Worm (Caenorhabditis elegans) whole organism, L1 larva: Measurements from ENCODE around the gene K09A9.6.

Experiments
- C34B4.2 ChIP-seq: sonication (generic microtip); optimal IDR thresholded peaks from 2 replicates; lab custom pipeline; 2017; ENCODE audit warnings: mild to moderate bottlenecking, missing genetic modification characterization, missing compliant biosample characterization
- ama-1 ChIP-seq: fragments of 150-350 bp; optimal IDR thresholded peaks from 2 replicates; lab custom pipeline; 2014
- fos-1 ChIP-seq: fragments of 150-350 bp; optimal IDR thresholded peaks from 2 replicates; lab custom pipeline; 2014; ENCODE audit warnings: missing biosample characterization, missing genetic modification characterization
- lin-13 ChIP-seq: fragments of 150-350 bp; optimal IDR thresholded peaks from 2 replicates; lab custom pipeline; 2014; ENCODE audit warnings: missing biosample characterization, missing genetic modification reagents, missing genetic modification characterization
- lin-39 ChIP-seq: fragments of 150-350 bp; optimal IDR thresholded peaks from 2 replicates; lab custom pipeline; 2014; ENCODE audit warnings: missing biosample characterization, missing genetic modification reagents, missing genetic modification characterization
- mep-1 ChIP-seq: fragments of 150-350 bp; optimal IDR thresholded peaks from 2 replicates; lab custom pipeline; 2014; ENCODE audit warnings: missing biosample characterization, missing genetic modification characterization
- nhr-71 ChIP-seq: sonication (generic microtip); optimal IDR thresholded peaks from 2 replicates; lab custom pipeline; 2016; ENCODE audit warnings: mild to moderate bottlenecking, missing genetic modification characterization, moderate library complexity, missing compliant biosample characterization
- nhr-77 ChIP-seq: fragments of 150-350 bp; optimal IDR thresholded peaks from 2 replicates; lab custom pipeline; 2014; ENCODE audit warnings: missing biosample characterization, missing genetic modification characterization
- pqm-1 ChIP-seq: sonication (generic microtip); optimal IDR thresholded peaks from 3 replicates; lab custom pipeline; 2017; ENCODE audit warnings: missing biosample characterization, missing genetic modification characterization
- skn-1 ChIP-seq: fragments of 150-350 bp; optimal IDR thresholded peaks from 2 replicates; lab custom pipeline; 2014; ENCODE audit warnings: missing biosample characterization, missing genetic modification characterization
- snu-23 ChIP-seq: sonication (generic microtip); optimal IDR thresholded peaks from 2 replicates; lab custom pipeline; 2016; ENCODE audit warnings: missing genetic modification characterization, missing compliant biosample characterization

- TF ChIP-seq skn-1 (tag; lab: Kevin White, UChicago) (no peak), mep-1 (tag; lab: Kevin White, UChicago) (no peak), pqm-1 (no peak), lin-13 (GFP tag; lab: Kevin White, UChicago) (no peak), nhr-71 (tag; lab: Kevin White, UChicago) (peak; percentile 20), nhr-77 (tag; lab: Kevin White, UChicago) (no peak), lin-39 (no peak), fos-1 (no peak), ama-1 (lab: Kevin White, UChicago) (no peak), snu-23 (peak; percentile 31), C34B4.2 (tag; lab: Kevin White, UChicago) (no peak)
Measured at ce11 chrX:15590347-15590928, 13.4 kb downstream of the K09A9.6 start, which contains the start of gene gas-1.
